Worm (Caenorhabditis elegans) whole organism, early embryonic: ENCODE data around the gene srd-12.

Experiments
- B0310.2 ChIP-seq: sonication (generic microtip); optimal IDR thresholded peaks from 2 replicates; lab custom pipeline; 2016; ENCODE audit warnings: mild to moderate bottlenecking, missing genetic modification characterization, missing compliant biosample characterization
- F13C5.2 ChIP-seq: sonication (generic microtip); optimal IDR thresholded peaks from 2 replicates; lab custom pipeline; 2017; ENCODE audit warnings: mild to moderate bottlenecking, missing genetic modification characterization, inconsistent platforms, missing compliant biosample characterization
- aly-1 ChIP-seq: sonication (generic microtip); optimal IDR thresholded peaks from 2 replicates; lab custom pipeline; 2016; ENCODE audit warnings: missing genetic modification characterization, missing compliant biosample characterization
- ama-1 ChIP-seq: fragments of 150-350 bp; optimal IDR thresholded peaks from 2 replicates; lab custom pipeline; 2014
- ceh-13 ChIP-seq: fragments of 200-800 bp; sonication (Bioruptor generic); optimal IDR thresholded peaks from 2 replicates; lab custom pipeline; 2018; ENCODE audit warnings: mild to moderate bottlenecking, missing genetic modification characterization, missing compliant biosample characterization
- ceh-36 ChIP-seq: sonication (generic microtip); optimal IDR thresholded peaks from 2 replicates; lab custom pipeline; 2016; ENCODE audit warnings: missing genetic modification characterization, inconsistent platforms, missing compliant biosample characterization
- ets-7 ChIP-seq: sonication (generic microtip); optimal IDR thresholded peaks from 2 replicates; lab custom pipeline; 2016; ENCODE audit warnings: missing genotype, missing genetic modification characterization, missing compliant biosample characterization
- flt-1 ChIP-seq: fragments of 200-800 bp; sonication (Bioruptor generic); IDR thresholded peaks from 2 replicates; pipeline ENCODE4 v1.3.6; 2022; ENCODE audit warnings: missing genetic modification characterization, missing compliant biosample characterization
- hmbx-1 ChIP-seq: sonication (generic microtip); optimal IDR thresholded peaks from 2 replicates; lab custom pipeline; 2016; ENCODE audit warnings: mild to moderate bottlenecking, missing genetic modification characterization, missing compliant biosample characterization
- hmg-4 ChIP-seq: fragments of 200-800 bp; sonication (Bioruptor generic); optimal IDR thresholded peaks from 2 replicates; lab custom pipeline; 2018; ENCODE audit warnings: mild to moderate bottlenecking, missing genetic modification characterization, missing compliant biosample characterization
- hnd-1 ChIP-seq: sonication (generic microtip); optimal IDR thresholded peaks from 2 replicates; lab custom pipeline; 2016; ENCODE audit warnings: missing genetic modification characterization, missing compliant biosample characterization
- pes-1 ChIP-seq: fragments of 200-800 bp; sonication (Bioruptor generic); IDR thresholded peaks from 2 replicates; pipeline ENCODE4 v1.3.6; 2022; ENCODE audit warnings: missing genetic modification reagents, missing genetic modification characterization, missing compliant biosample characterization
- scrt-1 ChIP-seq: fragments of 200-800 bp; sonication (Bioruptor generic); IDR thresholded peaks from 2 replicates; pipeline ENCODE4 v1.3.6; 2022; ENCODE audit warnings: missing genetic modification characterization, missing compliant biosample characterization
- sea-1 ChIP-seq: fragments of 200-800 bp; sonication (Bioruptor generic); conservative IDR thresholded peaks from 2 replicates; pipeline ENCODE4 v1.3.6; 2022; ENCODE audit warnings: missing genetic modification characterization, missing compliant biosample characterization
- tbx-11 ChIP-seq: fragments of 200-800 bp; sonication (Bioruptor generic); IDR thresholded peaks from 2 replicates; pipeline ENCODE4 v1.3.6; 2022; ENCODE audit warnings: missing genetic modification characterization, missing compliant biosample characterization
- tbx-37 ChIP-seq: fragments of 200-800 bp; sonication (Bioruptor generic); conservative IDR thresholded peaks from 2 replicates; pipeline ENCODE4 v1.3.6; 2022; ENCODE audit warnings: missing genetic modification reagents, missing genetic modification characterization, missing compliant biosample characterization
- tra-4 ChIP-seq: sonication (generic microtip); optimal IDR thresholded peaks from 2 replicates; lab custom pipeline; 2017; ENCODE audit warnings: missing genetic modification characterization, missing compliant biosample characterization

srd-12 gene

DNA sequence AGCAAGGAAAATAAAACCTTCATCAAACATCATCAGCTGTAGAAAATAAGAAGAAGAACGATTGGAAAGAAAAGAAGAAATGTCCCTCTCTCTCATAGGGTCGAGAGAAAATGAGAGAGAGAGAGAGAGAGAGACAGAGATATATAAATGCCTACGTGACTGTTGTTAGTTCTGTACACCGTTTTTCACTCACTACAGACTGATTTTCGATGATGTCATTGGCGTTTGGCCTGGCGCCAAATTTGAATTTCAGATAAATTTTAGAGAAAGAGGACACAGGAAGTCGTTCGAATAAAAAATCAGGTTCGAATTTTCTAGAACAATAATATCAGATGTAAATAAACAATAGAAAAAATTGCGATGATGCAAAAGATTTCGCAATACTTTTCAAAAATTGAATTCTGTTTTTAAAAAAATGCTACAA lies 25.9 kb upstream of the srd-12 start:
- no peak for TF ChIP-seq ets-7
- no peak for TF ChIP-seq hmbx-1 (tag; lab: Kevin White, UChicago)
- no peak for TF ChIP-seq tbx-37
- no peak for TF ChIP-seq F13C5.2
- no peak for TF ChIP-seq ceh-13 (GFP tag; lab: Kevin White, UChicago)
- TF ChIP-seq pes-1 (GFP tag; lab: Robert Waterston, UW) = no peak
- TF ChIP-seq sea-1 (GFP tag; lab: Robert Waterston, UW) = no peak
- TF ChIP-seq ama-1 (lab: Kevin White, UChicago) = no peak
- no peak for TF ChIP-seq tbx-11 (GFP tag; lab: Robert Waterston, UW)
- no peak for TF ChIP-seq tra-4 (tag; lab: Kevin White, UChicago)
- TF ChIP-seq hmg-4 = no peak
- TF ChIP-seq aly-1 (tag; lab: Kevin White, UChicago) = no peak
- TF ChIP-seq flt-1 (GFP tag; lab: Robert Waterston, UW) = no peak
- TF ChIP-seq B0310.2 (tag; lab: Kevin White, UChicago) = no peak
- TF ChIP-seq hnd-1 (tag; lab: Kevin White, UChicago) = no peak
- no peak for TF ChIP-seq ceh-36
- no peak for TF ChIP-seq scrt-1 (GFP tag; lab: Robert Waterston, UW)

DNA sequence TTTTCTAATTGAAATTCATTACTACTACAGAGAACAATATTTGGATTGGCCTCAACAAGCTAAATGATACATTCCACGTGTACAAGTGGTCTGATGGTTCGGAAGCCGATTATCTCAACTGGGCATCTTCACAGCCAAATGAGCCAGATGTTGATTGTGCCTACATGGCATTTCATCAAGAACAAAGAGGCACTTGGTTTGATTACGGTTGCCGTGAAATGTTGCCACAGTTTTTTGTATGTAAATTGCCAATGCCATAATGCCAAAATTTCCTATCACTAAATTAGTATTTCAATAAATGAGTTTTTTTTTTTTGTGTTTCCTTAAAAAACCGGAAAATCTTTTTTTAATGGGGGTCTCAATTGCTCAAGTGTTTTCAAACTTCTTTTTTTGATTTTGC lies 24.6 kb upstream of the srd-12 start:
- TF ChIP-seq ama-1 (lab: Kevin White, UChicago) (no peak), hnd-1 (tag; lab: Kevin White, UChicago) (no peak), sea-1 (GFP tag; lab: Robert Waterston, UW) (no peak), tbx-37 (no peak), aly-1 (tag; lab: Kevin White, UChicago) (no peak), tbx-11 (GFP tag; lab: Robert Waterston, UW) (no peak), tra-4 (tag; lab: Kevin White, UChicago) (no peak), ceh-13 (GFP tag; lab: Kevin White, UChicago) (no peak), ceh-36 (no peak), F13C5.2 (no peak), hmg-4 (no peak), scrt-1 (GFP tag; lab: Robert Waterston, UW) (no peak), pes-1 (GFP tag; lab: Robert Waterston, UW) (no peak), ets-7 (no peak), hmbx-1 (tag; lab: Kevin White, UChicago) (no peak), flt-1 (GFP tag; lab: Robert Waterston, UW) (no peak), B0310.2 (tag; lab: Kevin White, UChicago) (no peak)

DNA sequence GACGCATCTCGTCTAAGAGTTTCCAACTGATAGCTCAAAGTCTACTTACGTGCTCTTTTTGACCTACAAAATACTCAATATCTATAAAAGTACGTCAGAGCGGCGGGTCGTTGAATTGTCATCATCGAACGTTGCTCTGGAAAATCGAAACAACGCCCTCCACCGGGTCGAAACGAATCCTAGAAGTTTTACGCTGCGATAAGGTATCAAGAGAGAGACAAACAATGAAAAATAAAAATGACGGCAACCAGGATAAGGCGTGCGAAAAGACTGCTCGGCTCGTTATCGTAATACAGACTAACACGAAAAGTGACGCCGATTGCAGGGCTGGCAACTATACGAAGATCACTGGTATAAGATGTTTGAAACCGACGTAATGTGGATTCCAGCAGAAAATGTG lies 24.1 kb upstream of the srd-12 start:
- TF ChIP-seq tbx-11 (GFP tag; lab: Robert Waterston, UW) (no peak), pes-1 (GFP tag; lab: Robert Waterston, UW) (no peak), tra-4 (tag; lab: Kevin White, UChicago) (no peak), ceh-36 (no peak), ceh-13 (GFP tag; lab: Kevin White, UChicago) (no peak), scrt-1 (GFP tag; lab: Robert Waterston, UW) (no peak), hnd-1 (tag; lab: Kevin White, UChicago) (no peak), ets-7 (no peak), hmbx-1 (tag; lab: Kevin White, UChicago) (no peak), tbx-37 (no peak), F13C5.2 (no peak), sea-1 (GFP tag; lab: Robert Waterston, UW) (no peak), aly-1 (tag; lab: Kevin White, UChicago) (no peak), B0310.2 (tag; lab: Kevin White, UChicago) (no peak), ama-1 (lab: Kevin White, UChicago) (no peak)

DNA sequence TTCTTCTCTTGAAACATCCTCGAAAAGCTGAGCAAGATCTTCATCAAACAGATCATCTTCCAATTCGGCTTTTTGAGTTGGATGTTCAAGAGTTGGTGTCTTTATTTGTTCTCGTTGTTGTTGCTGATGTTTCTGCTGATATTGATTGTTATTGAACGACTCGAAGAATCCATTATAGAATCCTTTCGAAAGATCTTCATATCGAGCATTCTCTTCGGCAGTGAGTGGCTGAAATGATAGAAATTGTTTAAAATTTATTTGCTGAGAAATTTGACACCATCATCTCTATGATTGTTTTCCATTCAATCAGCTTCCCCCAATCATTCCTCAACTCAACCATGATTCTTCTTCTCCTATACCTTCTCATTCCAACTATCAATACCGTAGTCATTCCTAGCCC lies 23.6 kb upstream of the srd-12 start, which contains the start of gene clec-178:
TSS of gene clec-178 (plus strand) at position 301 of the 400 bp plus-strand sequence.
- no peak for TF ChIP-seq flt-1 (GFP tag; lab: Robert Waterston, UW)

DNA sequence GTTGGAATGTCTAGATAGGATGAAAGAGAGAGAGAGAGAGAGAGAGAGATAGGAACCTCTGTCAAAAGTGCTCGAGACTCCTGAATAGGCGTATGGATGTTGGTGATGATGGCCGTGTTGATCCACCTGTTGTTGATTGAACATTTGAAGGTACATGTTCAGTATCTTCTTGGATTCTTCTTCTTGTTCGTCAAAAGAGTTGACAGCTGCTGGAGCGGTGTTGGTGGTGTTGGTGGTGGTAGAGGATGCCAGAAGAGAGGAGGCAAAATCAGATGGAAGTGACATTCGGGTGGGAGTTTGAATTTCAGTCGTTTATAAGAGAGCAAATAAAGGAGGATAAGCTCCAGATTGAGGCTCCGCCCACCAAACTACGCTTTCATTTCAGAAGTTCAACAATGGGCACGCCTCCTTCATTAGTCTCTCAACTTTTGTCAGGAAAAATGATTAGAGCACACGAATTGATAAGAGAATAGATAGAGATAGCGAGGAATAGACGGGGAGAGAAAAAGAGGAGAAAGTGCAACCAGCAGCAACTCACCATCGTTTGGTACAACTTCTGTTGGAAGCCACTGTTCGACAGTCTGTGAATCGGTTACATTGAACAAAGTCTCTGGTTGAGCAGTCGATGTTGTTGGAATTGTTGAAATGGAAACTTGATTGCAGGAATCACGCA lies 22.9 kb upstream of the srd-12 start:
- TF ChIP-seq ama-1 (lab: Kevin White, UChicago) (peak; percentile 27), scrt-1 (GFP tag; lab: Robert Waterston, UW) (no peak)

DNA sequence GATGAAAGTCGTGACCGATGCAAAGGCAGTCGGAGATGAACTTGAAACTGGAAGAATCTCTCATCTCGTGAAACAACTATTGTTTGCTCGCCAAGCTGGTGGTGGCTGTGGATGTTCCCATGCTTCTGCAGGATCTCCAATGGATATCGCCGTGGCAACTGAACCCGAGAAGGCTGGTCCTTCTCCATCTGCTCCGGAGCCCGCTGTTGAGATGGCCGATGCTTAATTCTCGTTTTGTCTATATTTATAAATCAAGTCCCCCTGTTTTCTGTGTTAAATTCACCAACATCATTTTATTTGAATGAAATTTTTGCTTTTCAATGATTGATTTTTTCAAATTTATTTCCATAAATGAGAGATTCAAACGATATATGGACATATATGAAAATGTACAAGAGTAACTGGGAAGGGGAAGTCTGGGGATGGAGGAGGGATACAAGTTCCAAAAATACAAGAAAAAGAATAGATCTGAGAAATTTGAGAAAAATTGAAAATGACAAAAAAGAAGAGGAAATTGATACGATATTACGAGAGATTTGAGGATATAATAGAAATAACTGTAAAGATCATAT lies 20.8 kb upstream of the srd-12 start:
- no peak for TF ChIP-seq tbx-11 (GFP tag; lab: Robert Waterston, UW)
- TF ChIP-seq flt-1 (GFP tag; lab: Robert Waterston, UW) = no peak
- TF ChIP-seq tra-4 (tag; lab: Kevin White, UChicago) = no peak
- no peak for TF ChIP-seq ceh-36
- TF ChIP-seq hmg-4 = no peak
- no peak for TF ChIP-seq aly-1 (tag; lab: Kevin White, UChicago)
- no peak for TF ChIP-seq tbx-37
- no peak for TF ChIP-seq F13C5.2
- no peak for TF ChIP-seq B0310.2 (tag; lab: Kevin White, UChicago)
- no peak for TF ChIP-seq ceh-13 (GFP tag; lab: Kevin White, UChicago)
- TF ChIP-seq sea-1 (GFP tag; lab: Robert Waterston, UW) = no peak
- no peak for TF ChIP-seq ama-1 (lab: Kevin White, UChicago)
- TF ChIP-seq pes-1 (GFP tag; lab: Robert Waterston, UW) = no peak
- TF ChIP-seq hnd-1 (tag; lab: Kevin White, UChicago) = no peak
- no peak for TF ChIP-seq hmbx-1 (tag; lab: Kevin White, UChicago)
- TF ChIP-seq ets-7 = no peak
- no peak for TF ChIP-seq scrt-1 (GFP tag; lab: Robert Waterston, UW)

DNA sequence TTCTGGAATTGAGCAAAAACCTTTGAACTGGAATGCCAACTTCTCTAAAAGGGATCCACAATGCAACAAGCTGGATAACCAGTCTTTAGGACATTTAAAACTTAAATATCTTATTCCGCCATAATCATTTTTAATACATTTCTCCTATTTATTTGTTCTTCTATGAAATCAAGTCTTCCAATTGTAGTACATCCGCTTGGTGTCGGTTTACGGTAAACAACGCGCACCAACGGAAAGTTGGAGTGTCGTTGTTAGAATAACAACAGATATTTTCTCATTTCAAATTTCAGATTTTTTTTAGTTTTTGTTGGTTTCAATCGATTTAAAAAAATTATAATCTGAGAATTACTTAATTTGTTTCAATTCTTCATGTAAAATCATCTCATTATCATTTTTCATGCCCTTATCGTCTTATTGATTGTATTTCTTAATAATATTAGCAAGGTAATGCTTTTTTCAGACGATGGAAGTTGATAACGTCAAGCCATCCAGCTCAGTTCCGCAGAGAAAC lies 19.1 kb upstream of the srd-12 start, which contains the start of gene csn-5:
TSS of gene csn-5 (plus strand) at position 461 of the 511 bp plus-strand sequence.
- TF ChIP-seq scrt-1 (GFP tag; lab: Robert Waterston, UW) (no peak), F13C5.2 (no peak), hmg-4 (no peak), ceh-36 (no peak), sea-1 (GFP tag; lab: Robert Waterston, UW) (no peak), ama-1 (lab: Kevin White, UChicago) (no peak), tbx-11 (GFP tag; lab: Robert Waterston, UW) (no peak), tra-4 (tag; lab: Kevin White, UChicago) (no peak), tbx-37 (no peak), pes-1 (GFP tag; lab: Robert Waterston, UW) (no peak), hnd-1 (tag; lab: Kevin White, UChicago) (no peak), aly-1 (tag; lab: Kevin White, UChicago) (no peak), ets-7 (no peak), flt-1 (GFP tag; lab: Robert Waterston, UW) (no peak), B0310.2 (tag; lab: Kevin White, UChicago) (no peak), hmbx-1 (tag; lab: Kevin White, UChicago) (no peak), ceh-13 (GFP tag; lab: Kevin White, UChicago) (no peak)
